Worm (Caenorhabditis elegans) whole organism, L1 larva: ENCODE results near the gene cpr-2.

Experiments used
- F16B12.6 ChIP-seq: fragments of 150-350 bp; optimal IDR thresholded peaks from 2 replicates; lab custom pipeline; 2014; ENCODE audit warnings: missing biosample characterization, missing genetic modification characterization
- aha-1 ChIP-seq: fragments of 150-350 bp; optimal IDR thresholded peaks from 2 replicates; lab custom pipeline; 2014; ENCODE audit warnings: missing biosample characterization, missing genetic modification characterization
- aly-2 ChIP-seq: fragments of 150-350 bp; optimal IDR thresholded peaks from 2 replicates; lab custom pipeline; 2014; ENCODE audit warnings: missing biosample characterization, missing genetic modification characterization
- ceh-82 ChIP-seq, 3 experiments: fragments of 150-350 bp in 1 of 3; sonication (generic microtip) in 2 of 3; optimal IDR thresholded peaks; 2 replicates each; lab custom pipeline; 2014 to 2017; ENCODE audit warnings: missing biosample characterization in 3 of 3, missing genetic modification characterization in 3 of 3
- dsc-1 ChIP-seq: sonication (generic microtip); optimal IDR thresholded peaks from 2 replicates; lab custom pipeline; 2016; ENCODE audit warnings: mild to moderate bottlenecking, missing genetic modification characterization, missing compliant biosample characterization
- egl-13 ChIP-seq: sonication (generic microtip); optimal IDR thresholded peaks from 2 replicates; lab custom pipeline; 2016; ENCODE audit warnings: missing genotype, missing genetic modification reagents, missing genetic modification characterization, missing compliant biosample characterization
- elt-2 ChIP-seq: sonication (generic microtip); optimal IDR thresholded peaks from 2 replicates; lab custom pipeline; 2016; ENCODE audit warnings: missing genetic modification characterization, mild to moderate bottlenecking, inconsistent platforms, missing compliant biosample characterization, missing genetic modification reagents
- elt-3 ChIP-seq, 6 experiments: fragments of 150-350 bp in 1 of 6; sonication (generic microtip); optimal IDR thresholded peaks; 2 replicates each; lab custom pipeline; 2017 to 2018; ENCODE audit warnings: missing biosample characterization in 6 of 6, missing genetic modification characterization in 6 of 6, inconsistent platforms in 1 of 6
- fkh-10 ChIP-seq: sonication (generic microtip); optimal IDR thresholded peaks from 2 replicates; lab custom pipeline; 2017; ENCODE audit warnings: missing biosample characterization, missing genetic modification reagents, missing genetic modification characterization
- fkh-8 ChIP-seq: sonication (generic microtip); optimal IDR thresholded peaks from 2 replicates; lab custom pipeline; 2016; ENCODE audit warnings: mild to moderate bottlenecking, missing genetic modification characterization, missing compliant biosample characterization
- grh-1 ChIP-seq: fragments of 200-800 bp; sonication (Bioruptor generic); IDR thresholded peaks from 2 replicates; pipeline ENCODE4 v1.3.6; 2022; ENCODE audit warnings: missing genetic modification reagents, missing genetic modification characterization, missing compliant biosample characterization
- hlh-4 ChIP-seq: sonication (generic microtip); optimal IDR thresholded peaks from 2 replicates; lab custom pipeline; 2016; ENCODE audit warnings: mild to moderate bottlenecking, missing genetic modification characterization, missing compliant biosample characterization
- irx-1 ChIP-seq: sonication (generic microtip); optimal IDR thresholded peaks from 2 replicates; lab custom pipeline; 2016; ENCODE audit warnings: missing genetic modification characterization, missing compliant biosample characterization
- lin-13 ChIP-seq: fragments of 150-350 bp; optimal IDR thresholded peaks from 2 replicates; lab custom pipeline; 2014; ENCODE audit warnings: missing biosample characterization, missing genetic modification reagents, missing genetic modification characterization
- lin-35 ChIP-seq, 2 experiments: fragments of 150-350 bp; optimal IDR thresholded peaks; 2 replicates each; lab custom pipeline; 2014; ENCODE audit warnings: missing biosample characterization in 2 of 2, missing genetic modification characterization in 2 of 2, missing genetic modification reagents in 2 of 2
- mab-9 ChIP-seq: fragments of 200-800 bp; sonication (Bioruptor generic); IDR thresholded peaks from 2 replicates; pipeline ENCODE4 v1.3.6; 2022; ENCODE audit warnings: missing genetic modification reagents, missing genetic modification characterization, missing compliant biosample characterization
- mdl-1 ChIP-seq, 2 experiments: fragments of 150-350 bp; optimal IDR thresholded peaks; 2 replicates each; lab custom pipeline; 2014 to 2017; ENCODE audit warnings: missing biosample characterization in 2 of 2, missing genetic modification characterization in 2 of 2, inconsistent platforms in 1 of 2
- nhr-11 ChIP-seq: fragments of 150-350 bp; optimal IDR thresholded peaks from 2 replicates; lab custom pipeline; 2014; ENCODE audit warnings: missing biosample characterization, missing genetic modification characterization
- nhr-12 ChIP-seq: sonication (generic microtip); optimal IDR thresholded peaks from 2 replicates; lab custom pipeline; 2017; ENCODE audit warnings: missing biosample characterization, missing genetic modification characterization
- nhr-20 ChIP-seq: sonication (generic microtip); optimal IDR thresholded peaks from 2 replicates; lab custom pipeline; 2016; ENCODE audit warnings: mild to moderate bottlenecking, missing genetic modification characterization, missing compliant biosample characterization
- nhr-237 ChIP-seq: fragments of 150-350 bp; optimal IDR thresholded peaks from 2 replicates; lab custom pipeline; 2014; ENCODE audit warnings: missing biosample characterization, missing genetic modification characterization
- nhr-47 ChIP-seq: sonication (generic microtip); optimal IDR thresholded peaks from 2 replicates; lab custom pipeline; 2016; ENCODE audit warnings: mild to moderate bottlenecking, missing genetic modification characterization, moderate library complexity, missing compliant biosample characterization
- nhr-71 ChIP-seq: sonication (generic microtip); optimal IDR thresholded peaks from 2 replicates; lab custom pipeline; 2016; ENCODE audit warnings: mild to moderate bottlenecking, missing genetic modification characterization, moderate library complexity, missing compliant biosample characterization
- nhr-84 ChIP-seq: sonication (generic microtip); optimal IDR thresholded peaks from 2 replicates; lab custom pipeline; 2017; ENCODE audit warnings: missing biosample characterization, missing genetic modification characterization
- nhr-85 ChIP-seq: sonication (generic microtip); peaks from one replicate; lab custom pipeline; 2016; ENCODE audit warnings: missing genetic modification characterization, inconsistent platforms, missing compliant biosample characterization
- nhr-90 ChIP-seq: sonication (generic microtip); optimal IDR thresholded peaks from 2 replicates; lab custom pipeline; 2016; ENCODE audit warnings: mild to moderate bottlenecking, missing genetic modification characterization, missing compliant biosample characterization; ENCODE audit not compliant: poor library complexity
- pqm-1 ChIP-seq: sonication (generic microtip); optimal IDR thresholded peaks from 3 replicates; lab custom pipeline; 2017; ENCODE audit warnings: missing biosample characterization, missing genetic modification characterization
- rnt-1 ChIP-seq: sonication (generic microtip); optimal IDR thresholded peaks from 2 replicates; lab custom pipeline; 2016; ENCODE audit warnings: mild to moderate bottlenecking, missing genetic modification characterization, moderate library complexity, missing compliant biosample characterization
- skn-1 ChIP-seq: fragments of 150-350 bp; optimal IDR thresholded peaks from 2 replicates; lab custom pipeline; 2014; ENCODE audit warnings: missing biosample characterization, missing genetic modification characterization
- sox-4 ChIP-seq: sonication (generic microtip); optimal IDR thresholded peaks from 2 replicates; lab custom pipeline; 2016; ENCODE audit warnings: missing genetic modification characterization, missing compliant biosample characterization
- swsn-7 ChIP-seq: sonication (generic microtip); optimal IDR thresholded peaks from 2 replicates; lab custom pipeline; 2016; ENCODE audit warnings: missing genetic modification characterization, missing compliant biosample characterization
- tbx-2 ChIP-seq: sonication (generic microtip); optimal IDR thresholded peaks from 2 replicates; lab custom pipeline; 2016; ENCODE audit warnings: missing genetic modification characterization, missing compliant biosample characterization
- tlp-1 ChIP-seq: fragments of 150-350 bp; optimal IDR thresholded peaks from 2 replicates; lab custom pipeline; 2014; ENCODE audit warnings: missing biosample characterization, missing genetic modification characterization
- unc-130 ChIP-seq: fragments of 150-350 bp; optimal IDR thresholded peaks from 2 replicates; lab custom pipeline; 2017; ENCODE audit warnings: missing biosample characterization, missing genetic modification characterization, inconsistent platforms
- unc-30 ChIP-seq: sonication (generic microtip); optimal IDR thresholded peaks from 2 replicates; lab custom pipeline; 2017; ENCODE audit warnings: missing biosample characterization, missing genetic modification characterization
- unc-86 ChIP-seq: sonication (generic microtip); optimal IDR thresholded peaks from 2 replicates; lab custom pipeline; 2016; ENCODE audit warnings: missing genetic modification characterization, missing compliant biosample characterization
- unc-98 ChIP-seq: fragments of 200-800 bp; sonication (Bioruptor generic); IDR thresholded peaks from 2 replicates; pipeline ENCODE4 v1.3.6; 2022; ENCODE audit warnings: missing genetic modification characterization, missing compliant biosample characterization
- ztf-11 ChIP-seq, 2 experiments: sonication (generic microtip); optimal IDR thresholded peaks; 2 replicates each; lab custom pipeline; 2016 to 2017; ENCODE audit warnings: missing genetic modification characterization in 2 of 2, missing biosample characterization in 1 of 2, missing compliant biosample characterization in 1 of 2

The cpr-2 gene

ce11 chrV:16499006-16499405 is 34.9 kb downstream of the cpr-2 start, which contains the start of gene F36D3.1 (continued):
- peak; percentile 15 for TF ChIP-seq dsc-1
- TF ChIP-seq nhr-11 (tag; lab: Kevin White, UChicago) = no peak
- TF ChIP-seq ceh-82 (tag; optimal IDR thresholded peaks at IDR 0.05; lab: Kevin White, UChicago) = peak; percentile 17 to 49 (median 28)
- TF ChIP-seq nhr-20 (tag; lab: Kevin White, UChicago) = peak; percentile 22
- TF ChIP-seq lin-13 (GFP tag; lab: Kevin White, UChicago) = peak; percentile 45
- peak; percentile 84 for TF ChIP-seq F16B12.6 (tag; lab: Kevin White, UChicago)
- peak; percentile 78 to 92 for TF ChIP-seq lin-35 (GFP tag; optimal IDR thresholded peaks at IDR 0.05; lab: Kevin White, UChicago)

DNA sequence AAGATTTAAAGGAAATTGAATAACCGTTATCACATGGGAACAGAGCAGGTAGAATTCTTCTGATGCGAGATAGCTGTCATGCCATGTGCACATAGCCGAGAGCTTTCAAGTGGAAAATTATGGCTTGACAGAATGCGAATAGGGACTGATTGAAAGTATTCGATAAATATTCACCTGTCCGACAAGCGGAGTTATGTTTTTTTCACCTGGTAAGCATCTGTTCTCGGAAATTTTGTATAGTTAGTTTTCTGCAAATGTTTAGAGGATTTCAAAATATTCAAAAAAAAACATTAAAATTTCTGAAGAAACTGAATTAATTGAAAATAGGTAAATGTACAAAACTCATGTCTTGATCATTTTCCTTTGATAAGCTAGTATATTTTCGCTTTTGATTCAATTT is 36.4 kb downstream of the cpr-2 start, which contains the start of gene srh-136:
Gene srh-136, minus strand, starts transcription at position 93 of the 400 bp plus-strand sequence.
- TF ChIP-seq fkh-10 (GFP tag; lab: Kevin White, UChicago) = no peak
- TF ChIP-seq fkh-8 (tag; lab: Kevin White, UChicago) = peak; percentile 4
- no peak for TF ChIP-seq pqm-1 (tag; lab: Kevin White, UChicago)
- TF ChIP-seq nhr-85 (tag; lab: Kevin White, UChicago) = no peak
- peak; percentile 93 for TF ChIP-seq hlh-4
- no peak for TF ChIP-seq aly-2 (tag; lab: Kevin White, UChicago)

- no peak for TF ChIP-seq pqm-1 (tag; lab: Kevin White, UChicago)
- peak; percentile 25 for TF ChIP-seq nhr-20 (tag; lab: Kevin White, UChicago)
- no peak for TF ChIP-seq unc-86 (tag; lab: Kevin White, UChicago)
- TF ChIP-seq grh-1 (GFP tag; lab: Robert Waterston, UW) = no peak
- no peak for TF ChIP-seq unc-30 (tag; lab: Kevin White, UChicago)
- no peak for TF ChIP-seq nhr-237
- no peak for TF ChIP-seq elt-3 (tag; optimal IDR thresholded peaks at IDR 0.05; lab: Kevin White, UChicago)
- TF ChIP-seq nhr-11 (tag; lab: Kevin White, UChicago) = no peak
- peak; percentile 80 for TF ChIP-seq elt-2 (tag; lab: Kevin White, UChicago)
- peak in 1 of 2 experiments; percentile 26 for TF ChIP-seq lin-35 (GFP tag; optimal IDR thresholded peaks at IDR 0.05; lab: Kevin White, UChicago)
- TF ChIP-seq nhr-85 (tag; lab: Kevin White, UChicago) = no peak
- no peak for TF ChIP-seq tlp-1
- TF ChIP-seq skn-1 (tag; lab: Kevin White, UChicago) = no peak
- no peak for TF ChIP-seq mdl-1 (tag; optimal IDR thresholded peaks at IDR 0.05; lab: Kevin White, UChicago)
- no peak for TF ChIP-seq nhr-71
- TF ChIP-seq, all 84 proteins: peak for 3
Observed at ce11 chrV:16494359-16494758, 39.5 kb downstream of the cpr-2 start, which contains the start of gene comt-2. Gene comt-2, minus strand, starts transcription at chrV:16494489.

ce11 chrV:16488172-16488571 is 45.7 kb downstream of the cpr-2 start, which contains the start of gene sqst-4:
Gene sqst-4, plus strand, starts transcription at chrV:16488472.
- TF ChIP-seq tbx-2 (no peak), unc-130 (no peak), mdl-1 (tag; optimal IDR thresholded peaks at IDR 0.05; lab: Kevin White, UChicago) (no peak), nhr-11 (tag; lab: Kevin White, UChicago) (no peak), sox-4 (no peak), ztf-11 (tag; optimal IDR thresholded peaks at IDR 0.05; lab: Kevin White, UChicago) (no peak), egl-13 (tag; lab: Kevin White, UChicago) (no peak), elt-3 (tag; optimal IDR thresholded peaks at IDR 0.05; lab: Kevin White, UChicago) (no peak), aha-1 (tag; lab: Kevin White, UChicago) (no peak), swsn-7 (no peak), irx-1 (tag; lab: Kevin White, UChicago) (no peak), nhr-71 (no peak), rnt-1 (no peak), nhr-84 (tag; lab: Kevin White, UChicago) (no peak), nhr-47 (no peak), nhr-12 (tag; lab: Kevin White, UChicago) (no peak), mab-9 (GFP tag; lab: Robert Waterston, UW) (no peak), unc-98 (GFP tag; lab: Robert Waterston, UW) (no peak), nhr-90 (no peak)
